Worm (Caenorhabditis elegans) whole organism, young adult: ENCODE measurements around the gene srh-1.

Experiments used
- F23B12.7 ChIP-seq: sonication (generic microtip); optimal IDR thresholded peaks from 2 replicates; lab custom pipeline; 2017; ENCODE audit warnings: missing genetic modification characterization, mild to moderate bottlenecking, missing compliant biosample characterization, antibody characterized with exemption, moderate library complexity; ENCODE audit not compliant: insufficient read depth
- K11D2.4 ChIP-seq: fragments of 200-800 bp; sonication (Bioruptor generic); IDR thresholded peaks from 2 replicates; pipeline ENCODE4 v1.3.6; 2022; ENCODE audit warnings: missing genetic modification reagents, missing genetic modification characterization, missing compliant biosample characterization
- Y53G8AR.9 ChIP-seq: fragments of 200-800 bp; sonication (Bioruptor generic); conservative IDR thresholded peaks from 2 replicates; pipeline ENCODE4 v1.3.6; 2022; ENCODE audit warnings: missing genetic modification reagents, missing genetic modification characterization, missing compliant biosample characterization
- bed-1 ChIP-seq: fragments of 200-800 bp; sonication (Bioruptor generic); IDR thresholded peaks from 2 replicates; pipeline ENCODE4 v1.3.6; 2022; ENCODE audit warnings: missing genetic modification reagents, missing genetic modification characterization, missing compliant biosample characterization
- die-1 ChIP-seq: sonication (generic microtip); optimal IDR thresholded peaks from 2 replicates; lab custom pipeline; 2016; ENCODE audit warnings: missing genotype, mild to moderate bottlenecking, missing genetic modification characterization, missing compliant biosample characterization
- egrh-3 ChIP-seq: fragments of 200-800 bp; sonication (Bioruptor generic); IDR thresholded peaks from 2 replicates; pipeline ENCODE4 v1.3.6; 2022; ENCODE audit warnings: missing genetic modification reagents, missing genetic modification characterization, missing compliant biosample characterization
- ets-4 ChIP-seq: fragments of 200-800 bp; sonication (Bioruptor generic); optimal IDR thresholded peaks from 2 replicates; lab custom pipeline; 2018; ENCODE audit warnings: mild to moderate bottlenecking, missing genetic modification characterization, missing compliant biosample characterization
- hlh-26 ChIP-seq: fragments of 200-800 bp; sonication (Bioruptor generic); conservative IDR thresholded peaks from 2 replicates; pipeline ENCODE4 v1.3.6; 2022; ENCODE audit warnings: missing genetic modification reagents, missing genetic modification characterization, missing compliant biosample characterization
- let-526 ChIP-seq: fragments of 200-800 bp; sonication (Bioruptor generic); IDR thresholded peaks from 2 replicates; pipeline ENCODE4 v1.3.6; 2022; ENCODE audit warnings: missing genetic modification reagents, missing genetic modification characterization, missing compliant biosample characterization
- let-607 ChIP-seq, 2 experiments: fragments of 200-800 bp in 1 of 2; sonication (Bioruptor generic) in 1 of 2; sonication (generic microtip) in 1 of 2; optimal IDR thresholded peaks; 2 replicates each; lab custom pipeline; 2016 to 2018; ENCODE audit warnings: mild to moderate bottlenecking in 2 of 2, missing compliant biosample characterization in 2 of 2, missing genetic modification characterization in 2 of 2, moderate library complexity in 2 of 2, missing genotype in 1 of 2
- lir-1 ChIP-seq: fragments of 200-800 bp; sonication (Bioruptor generic); conservative IDR thresholded peaks from 2 replicates; pipeline ENCODE4 v1.3.6; 2022; ENCODE audit warnings: missing genetic modification reagents, missing genetic modification characterization, missing compliant biosample characterization
- mcd-1 ChIP-seq: fragments of 200-800 bp; sonication (Bioruptor generic); IDR thresholded peaks from 2 replicates; pipeline ENCODE4 v1.3.6; 2022; ENCODE audit warnings: missing genetic modification reagents, missing genetic modification characterization, missing compliant biosample characterization
- nfya-1 ChIP-seq: sonication (generic microtip); optimal IDR thresholded peaks from 2 replicates; lab custom pipeline; 2017; ENCODE audit warnings: antibody characterized with exemption, missing compliant biosample characterization, missing genetic modification characterization, borderline replicate concordance; ENCODE audit not compliant: insufficient read depth
- snpc-4 ChIP-seq, 5 experiments: fragments of 150-350 bp in 1 of 5; sonication (generic microtip) in 4 of 5; optimal IDR thresholded peaks; 2 replicates each; lab custom pipeline; 2014 to 2018; ENCODE audit warnings: missing genetic modification characterization in 5 of 5, missing biosample characterization in 3 of 5, antibody characterized with exemption in 2 of 5, mild to moderate bottlenecking in 2 of 5, missing compliant biosample characterization in 2 of 5, missing genotype in 2 of 5, moderate library complexity in 2 of 5, missing genetic modification reagents in 1 of 5

DNA sequence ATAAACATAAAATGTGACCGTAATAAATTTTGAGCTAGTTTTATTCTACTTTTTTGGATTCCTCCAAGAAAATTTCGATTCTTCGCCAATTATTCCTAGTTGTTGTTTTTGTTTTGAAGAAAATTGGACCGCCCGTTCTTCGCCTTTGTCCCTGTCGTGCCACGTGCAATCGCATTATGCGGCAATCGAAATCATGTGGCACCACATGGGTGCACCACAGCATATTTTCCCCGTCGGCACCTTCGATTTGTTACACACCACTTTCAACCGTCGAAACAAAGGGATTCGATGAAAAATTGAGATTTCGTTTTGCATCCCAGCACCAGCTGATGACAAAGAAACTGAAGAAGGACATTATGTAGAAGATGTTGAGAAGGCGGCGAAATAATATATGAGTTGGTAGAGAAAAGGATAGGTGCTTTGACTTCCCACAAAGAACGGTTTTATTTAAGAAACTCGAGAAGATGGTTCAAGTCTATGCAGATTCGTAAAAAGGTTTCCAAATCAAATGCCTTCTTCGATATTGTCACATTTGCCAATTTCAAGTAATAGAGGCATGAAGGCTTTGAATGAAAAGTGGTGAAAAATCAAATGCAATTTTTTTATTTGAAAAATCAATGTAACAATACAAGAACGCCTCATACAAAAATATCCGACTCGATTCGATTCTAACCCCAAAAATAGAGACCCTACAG lies 43.1 kb downstream of the srh-1 start:
- TF ChIP-seq lir-1 (GFP tag; lab: Robert Waterston, UW) (no peak), F23B12.7 (no peak), snpc-4 (GFP tag; optimal IDR thresholded peaks at IDR 0.05; lab: Kevin White, UChicago) (no peak), snpc-4 (tag; optimal IDR thresholded peaks at IDR 0.05; lab: Kevin White, UChicago) (no peak), let-526 (GFP tag; lab: Robert Waterston, UW) (no peak), K11D2.4 (no peak), egrh-3 (GFP tag; lab: Robert Waterston, UW) (no peak), ets-4 (GFP tag; lab: Kevin White, UChicago) (no peak), nfya-1 (no peak), Y53G8AR.9 (GFP tag; lab: Robert Waterston, UW) (no peak), die-1 (tag; lab: Kevin White, UChicago) (no peak), hlh-26 (GFP tag; lab: Robert Waterston, UW) (no peak), let-607 (tag; optimal IDR thresholded peaks at IDR 0.05; lab: Kevin White, UChicago) (no peak), mcd-1 (GFP tag; lab: Robert Waterston, UW) (no peak), bed-1 (GFP tag; lab: Robert Waterston, UW) (no peak)
